Worm (Caenorhabditis elegans) whole organism, L1 larva: ENCODE data around the gene srx-85.
A peak's percentile ranks its signal among the peaks of the same experiment; 100 is the strongest.

Experiments
- ces-1 ChIP-seq: fragments of 150-350 bp; optimal IDR thresholded peaks from 2 replicates; lab custom pipeline; 2014; ENCODE audit warnings: missing biosample characterization, missing genetic modification reagents, missing genetic modification characterization
- fos-1 ChIP-seq: fragments of 150-350 bp; optimal IDR thresholded peaks from 2 replicates; lab custom pipeline; 2014; ENCODE audit warnings: missing biosample characterization, missing genetic modification characterization
- grh-1 ChIP-seq: fragments of 200-800 bp; sonication (Bioruptor generic); IDR thresholded peaks from 2 replicates; pipeline ENCODE4 v1.3.6; 2022; ENCODE audit warnings: missing genetic modification reagents, missing genetic modification characterization, missing compliant biosample characterization
- lin-39 ChIP-seq: fragments of 150-350 bp; optimal IDR thresholded peaks from 2 replicates; lab custom pipeline; 2014; ENCODE audit warnings: missing biosample characterization, missing genetic modification reagents, missing genetic modification characterization
- mef-2 ChIP-seq: fragments of 150-350 bp; optimal IDR thresholded peaks from 2 replicates; lab custom pipeline; 2014; ENCODE audit warnings: missing biosample characterization, missing genetic modification characterization
- nhr-84 ChIP-seq: sonication (generic microtip); optimal IDR thresholded peaks from 2 replicates; lab custom pipeline; 2017; ENCODE audit warnings: missing biosample characterization, missing genetic modification characterization
- nhr-90 ChIP-seq: sonication (generic microtip); optimal IDR thresholded peaks from 2 replicates; lab custom pipeline; 2016; ENCODE audit warnings: mild to moderate bottlenecking, missing genetic modification characterization, missing compliant biosample characterization; ENCODE audit not compliant: poor library complexity
- pqm-1 ChIP-seq: sonication (generic microtip); optimal IDR thresholded peaks from 3 replicates; lab custom pipeline; 2017; ENCODE audit warnings: missing biosample characterization, missing genetic modification characterization
- snu-23 ChIP-seq: sonication (generic microtip); optimal IDR thresholded peaks from 2 replicates; lab custom pipeline; 2016; ENCODE audit warnings: missing genetic modification characterization, missing compliant biosample characterization
- swsn-7 ChIP-seq: sonication (generic microtip); optimal IDR thresholded peaks from 2 replicates; lab custom pipeline; 2016; ENCODE audit warnings: missing genetic modification characterization, missing compliant biosample characterization
- unc-62 ChIP-seq: fragments of 150-350 bp; optimal IDR thresholded peaks from 2 replicates; lab custom pipeline; 2014; ENCODE audit warnings: missing biosample characterization, missing genetic modification reagents, missing genetic modification characterization
- ztf-11 ChIP-seq, 2 experiments: sonication (generic microtip); optimal IDR thresholded peaks; 2 replicates each; lab custom pipeline; 2016 to 2017; ENCODE audit warnings: missing genetic modification characterization in 2 of 2, missing biosample characterization in 1 of 2, missing compliant biosample characterization in 1 of 2

DNA sequence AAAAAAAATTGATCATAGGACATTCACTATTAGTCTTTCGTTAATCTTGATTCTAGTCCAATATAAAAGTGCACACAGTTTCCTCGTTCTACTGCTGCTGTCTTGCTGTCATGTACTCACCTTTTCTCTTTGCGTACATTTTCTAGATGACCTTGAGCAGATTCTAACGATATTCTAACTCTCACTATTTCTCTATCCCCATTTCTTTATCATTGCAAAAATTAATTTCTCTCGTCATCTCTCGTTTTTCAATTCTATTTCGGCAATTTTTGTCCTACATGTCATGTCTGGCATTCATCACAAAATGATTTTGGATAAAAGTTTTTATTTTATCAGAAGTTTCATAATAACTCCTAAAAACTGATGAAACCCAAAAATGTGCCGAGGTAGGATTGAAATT is 43.7 kb upstream of the srx-85 start, which contains the start of gene ttll-5:
- no peak for TF ChIP-seq fos-1 (tag; lab: Kevin White, UChicago)
- TF ChIP-seq ztf-11 (tag; optimal IDR thresholded peaks at IDR 0.05; lab: Kevin White, UChicago): no peak
- no peak for TF ChIP-seq ces-1 (GFP tag; lab: Kevin White, UChicago)
- TF ChIP-seq nhr-90: no peak
- TF ChIP-seq snu-23 (GFP tag; lab: Kevin White, UChicago): peak; percentile 5
- TF ChIP-seq grh-1 (GFP tag; lab: Robert Waterston, UW): no peak
- no peak for TF ChIP-seq unc-62 (GFP tag; lab: Kevin White, UChicago)
- TF ChIP-seq nhr-84 (tag; lab: Kevin White, UChicago): no peak
- TF ChIP-seq swsn-7 (tag; lab: Kevin White, UChicago): no peak
- TF ChIP-seq mef-2: no peak
- no peak for TF ChIP-seq lin-39 (tag; lab: Kevin White, UChicago)
- no peak for TF ChIP-seq pqm-1
